Fruit fly (Drosophila melanogaster) whole organism, wandering third instar larva: Measurements from ENCODE around the gene CG1647.
A peak's percentile ranks its signal among the peaks of the same experiment; 100 is the strongest.

Source experiments
- Abd-B ChIP-seq: fragments of >200 bp; optimal IDR thresholded peaks from 2 replicates; lab custom pipeline; 2017; ENCODE audit warnings: missing biosample characterization, missing genetic modification characterization
- CG32264 ChIP-seq: fragments of 200-800 bp; sonication (Bioruptor generic); optimal IDR thresholded peaks from 2 replicates; lab custom pipeline; 2016; ENCODE audit warnings: missing biosample characterization, missing genetic modification characterization
- CG9705 ChIP-seq: fragments of 200-800 bp; sonication (Bioruptor generic); optimal IDR thresholded peaks from 2 replicates; lab custom pipeline; 2018; ENCODE audit warnings: missing biosample characterization, mild to moderate bottlenecking, missing genetic modification characterization
- Dif ChIP-seq: fragments of 200-275, 200-300 bp; sonication (Bioruptor generic); optimal IDR thresholded peaks from 2 replicates; lab custom pipeline; 2018; ENCODE audit warnings: missing biosample characterization, missing genetic modification characterization; ENCODE audit not compliant: partially characterized antibody
- GATAd ChIP-seq: sonication (Bioruptor generic); optimal IDR thresholded peaks from 2 replicates; lab custom pipeline; 2016; ENCODE audit warnings: missing biosample characterization, missing genetic modification characterization
- HLH106 ChIP-seq: fragments of 200-800 bp; optimal IDR thresholded peaks from 3 replicates; lab custom pipeline; 2019; ENCODE audit warnings: missing biosample characterization, mild to moderate bottlenecking, missing genetic modification characterization, moderate library complexity
- Hnf4 ChIP-seq: fragments of 200-800 bp; sonication (Bioruptor generic); optimal IDR thresholded peaks from 2 replicates; lab custom pipeline; 2016; ENCODE audit warnings: missing biosample characterization, mild to moderate bottlenecking, missing genetic modification characterization
- Hr78 ChIP-seq: fragments of >200 bp; optimal IDR thresholded peaks from 2 replicates; lab custom pipeline; 2017; ENCODE audit warnings: missing biosample characterization, missing genetic modification characterization
- Hr83 ChIP-seq: fragments of 200-300 bp; sonication (Bioruptor generic); optimal IDR thresholded peaks from 2 replicates; lab custom pipeline; 2016; ENCODE audit warnings: missing biosample characterization, mild to moderate bottlenecking, missing genetic modification characterization, moderate library complexity; ENCODE audit not compliant: poor library complexity, severe bottlenecking
- Mio ChIP-seq: sonication (Bioruptor generic); optimal IDR thresholded peaks from 2 replicates; lab custom pipeline; 2016; ENCODE audit warnings: missing biosample characterization, missing genetic modification characterization
- Myc ChIP-seq: fragments of >200 bp; optimal IDR thresholded peaks from 2 replicates; lab custom pipeline; 2017
- N ChIP-seq: fragments of >200 bp; optimal IDR thresholded peaks from 2 replicates; lab custom pipeline; 2018; ENCODE audit warnings: missing biosample characterization, missing external identifiers, missing genetic modification characterization
- OdsH ChIP-seq: fragments of 200-800 bp; sonication (Bioruptor generic); optimal IDR thresholded peaks from 2 replicates; lab custom pipeline; 2016; ENCODE audit warnings: missing biosample characterization, mild to moderate bottlenecking, missing genetic modification characterization
- Rel ChIP-seq, 2 experiments: fragments of 200-800 bp; sonication (Bioruptor generic) in 1 of 2; optimal IDR thresholded peaks; 2 replicates in 1 of 2; 3 replicates in 1 of 2; lab custom pipeline; 2016 to 2019; ENCODE audit warnings: mild to moderate bottlenecking in 2 of 2, missing biosample characterization in 2 of 2, missing genetic modification characterization in 2 of 2, moderate library complexity in 1 of 2
- Sp1 ChIP-seq: fragments of 200-800 bp; sonication (Bioruptor generic); optimal IDR thresholded peaks from 3 replicates; lab custom pipeline; 2019; ENCODE audit warnings: missing biosample characterization, mild to moderate bottlenecking, missing genetic modification characterization, moderate library complexity
- Vsx2 ChIP-seq: fragments of 200-300, 225-300 bp; sonication (Bioruptor generic); optimal IDR thresholded peaks from 2 replicates; lab custom pipeline; 2018; ENCODE audit warnings: missing biosample characterization, missing genetic modification characterization; ENCODE audit not compliant: partially characterized antibody
- br ChIP-seq: fragments of 200-800 bp; sonication (Bioruptor generic); optimal IDR thresholded peaks from 2 replicates; lab custom pipeline; 2016; ENCODE audit warnings: missing biosample characterization, missing genetic modification characterization
- dl ChIP-seq, 2 experiments: fragments of 175-275, 200-275 bp in 1 of 2; fragments of 200-275 bp in 1 of 2; sonication (Bioruptor generic); optimal IDR thresholded peaks; lab custom pipeline; 2018; ENCODE audit warnings: mild to moderate bottlenecking in 2 of 2, missing biosample characterization in 2 of 2, missing genetic modification characterization in 2 of 2, moderate library complexity in 2 of 2; ENCODE audit not compliant: partially characterized antibody in 2 of 2, insufficient read depth in 1 of 2
- dmrt93B ChIP-seq: fragments of 200-800 bp; sonication (Bioruptor generic); optimal IDR thresholded peaks from 2 replicates; lab custom pipeline; 2018; ENCODE audit warnings: missing biosample characterization, mild to moderate bottlenecking, missing genetic modification characterization
- dsf ChIP-seq: sonication (Bioruptor generic); optimal IDR thresholded peaks from 2 replicates; lab custom pipeline; 2016; ENCODE audit warnings: missing biosample characterization, missing genetic modification characterization, borderline replicate concordance
- ey ChIP-seq: fragments of 200-800 bp; sonication (Bioruptor generic); optimal IDR thresholded peaks from 2 replicates; lab custom pipeline; 2016; ENCODE audit warnings: missing biosample characterization, missing genetic modification characterization
- foxo ChIP-seq, 2 experiments: fragments of 200-800 bp; sonication (Bioruptor generic); optimal IDR thresholded peaks; 2 replicates in 1 of 2; 3 replicates in 1 of 2; lab custom pipeline; 2016 to 2017; ENCODE audit warnings: missing biosample characterization in 2 of 2, missing genetic modification characterization in 2 of 2
- fru ChIP-seq: fragments of 200-800 bp; sonication (Bioruptor generic); optimal IDR thresholded peaks from 3 replicates; lab custom pipeline; 2016; ENCODE audit warnings: missing biosample characterization, mild to moderate bottlenecking, missing genetic modification characterization
- h ChIP-seq: fragments of 200-800 bp; sonication (Bioruptor generic); optimal IDR thresholded peaks from 3 replicates; lab custom pipeline; 2016; ENCODE audit warnings: missing biosample characterization, mild to moderate bottlenecking, missing genetic modification characterization
- jim ChIP-seq: fragments of 175-275, 200-325 bp; sonication (Bioruptor generic); optimal IDR thresholded peaks from 2 replicates; lab custom pipeline; 2016; ENCODE audit warnings: missing biosample characterization, mild to moderate bottlenecking, missing genetic modification characterization
- lola ChIP-seq: fragments of >200 bp; optimal IDR thresholded peaks from 2 replicates; lab custom pipeline; 2017; ENCODE audit warnings: missing biosample characterization, missing genetic modification characterization
- pan ChIP-seq: fragments of >200 bp; optimal IDR thresholded peaks from 2 replicates; lab custom pipeline; 2017
- psq ChIP-seq: fragments of 200-800 bp; sonication (Bioruptor generic); optimal IDR thresholded peaks from 3 replicates; lab custom pipeline; 2017; ENCODE audit warnings: missing biosample characterization, mild to moderate bottlenecking, missing genetic modification characterization, moderate library complexity
- rgr ChIP-seq: fragments of 200-800 bp; sonication (Bioruptor generic); optimal IDR thresholded peaks from 3 replicates; lab custom pipeline; 2016; ENCODE audit warnings: missing biosample characterization, mild to moderate bottlenecking, missing genetic modification characterization
- sage ChIP-seq: fragments of 200-800 bp; sonication (Bioruptor generic); optimal IDR thresholded peaks from 2 replicates; lab custom pipeline; 2016; ENCODE audit warnings: missing biosample characterization, mild to moderate bottlenecking, missing genetic modification characterization
- tai ChIP-seq: sonication (Bioruptor generic); optimal IDR thresholded peaks from 2 replicates; lab custom pipeline; 2016; ENCODE audit warnings: missing biosample characterization, missing genetic modification characterization
- usp ChIP-seq: fragments of >200 bp; optimal IDR thresholded peaks from 2 replicates; lab custom pipeline; 2017; ENCODE audit warnings: missing biosample characterization, missing genetic modification characterization
- woc ChIP-seq: sonication (Bioruptor generic); optimal IDR thresholded peaks from 2 replicates; lab custom pipeline; 2016; ENCODE audit warnings: missing biosample characterization, mild to moderate bottlenecking, missing genetic modification characterization

CG1647 gene

DNA sequence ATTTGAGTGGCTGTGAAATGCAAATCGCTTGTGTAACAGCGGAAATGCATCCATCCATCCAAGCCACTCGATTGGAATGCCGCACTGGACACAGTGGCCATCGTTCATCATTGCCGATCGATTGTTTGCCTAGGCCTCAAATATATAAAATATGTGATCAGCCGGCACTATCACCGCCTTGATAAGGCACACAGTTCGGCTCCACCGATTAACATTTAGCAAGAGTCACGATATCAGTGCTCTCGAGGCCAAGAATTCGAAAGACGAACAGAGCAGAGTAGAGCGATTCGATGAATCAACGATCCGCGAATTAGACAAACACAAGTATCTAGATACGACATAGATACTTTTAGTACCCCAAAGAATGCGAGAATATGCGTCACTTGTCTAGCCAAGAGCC lies 22.4 kb downstream of the CG1647 start:
- TF ChIP-seq Dif: no peak
- no peak for TF ChIP-seq fru (GFP tag; lab: Kevin White, UChicago)
- TF ChIP-seq GATAd (GFP tag; lab: Kevin White, UChicago): no peak
- no peak for TF ChIP-seq dmrt93B (GFP tag; lab: Kevin White, UChicago)
- no peak for TF ChIP-seq dl (GFP tag; optimal IDR thresholded peaks at IDR 0.05; lab: Kevin White, UChicago; ENCODE audit: insufficient read depth in 1 of 2, partially characterized antibody in 2 of 2)
- TF ChIP-seq woc (GFP tag; lab: Kevin White, UChicago): no peak
- no peak for TF ChIP-seq foxo (GFP tag; optimal IDR thresholded peaks at IDR 0.05; lab: Kevin White, UChicago)
- TF ChIP-seq dsf (GFP tag; lab: Kevin White, UChicago): no peak
- no peak for TF ChIP-seq h
- TF ChIP-seq Mio: no peak
- TF ChIP-seq Hnf4: no peak

DNA sequence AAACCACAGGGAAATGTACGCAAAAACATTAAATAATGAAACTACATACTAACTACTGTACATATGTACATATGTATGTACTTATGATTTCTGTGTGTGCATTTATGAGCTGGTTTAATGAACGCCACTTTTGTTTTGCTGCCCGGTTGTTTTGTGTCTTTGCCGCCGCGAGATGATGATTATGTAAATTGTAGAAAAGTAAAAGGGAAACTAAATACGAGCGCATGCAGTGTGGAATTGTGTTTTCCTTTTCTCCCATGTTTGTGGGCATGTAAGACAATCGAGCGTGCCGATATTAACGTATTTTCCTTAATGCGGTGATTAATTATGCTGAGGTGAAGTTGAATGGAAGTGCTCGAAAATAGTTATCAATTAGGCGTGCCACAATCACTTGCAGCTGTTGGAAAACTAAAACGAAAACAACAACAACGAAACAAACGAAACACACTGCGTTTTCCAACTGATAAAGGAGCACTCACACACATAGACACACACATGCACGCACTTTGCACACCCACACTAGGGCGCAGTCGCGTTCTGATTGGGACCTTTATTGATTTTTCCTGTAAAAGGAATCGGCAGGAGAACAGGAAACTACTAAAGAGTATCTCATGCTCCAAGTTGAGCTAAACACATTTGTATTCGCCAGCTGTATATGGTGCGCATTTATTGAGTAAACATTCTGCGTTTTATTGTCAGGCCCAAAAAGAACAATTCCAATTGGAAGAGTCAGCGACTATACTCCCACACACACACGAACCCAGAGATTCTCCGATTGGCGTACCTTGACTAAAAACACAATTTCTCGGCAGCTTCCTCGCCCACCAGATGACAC lies 24.0 kb downstream of the CG1647 start:
- TF ChIP-seq tai (GFP tag; lab: Kevin White, UChicago): no peak
- TF ChIP-seq Abd-B (GFP tag; lab: Kevin White, UChicago): no peak
- TF ChIP-seq Rel (GFP tag; optimal IDR thresholded peaks at IDR 0.05; lab: Kevin White, UChicago): no peak
- TF ChIP-seq Rel (tag; optimal IDR thresholded peaks at IDR 0.05; lab: Kevin White, UChicago): no peak
- no peak for TF ChIP-seq Vsx2 (GFP tag; lab: Kevin White, UChicago)
- no peak for TF ChIP-seq psq (GFP tag; lab: Kevin White, UChicago)
- no peak for TF ChIP-seq N
- no peak for TF ChIP-seq foxo (GFP tag; optimal IDR thresholded peaks at IDR 0.05; lab: Kevin White, UChicago)
- TF ChIP-seq sage (GFP tag; lab: Kevin White, UChicago): no peak
- no peak for TF ChIP-seq dmrt93B (GFP tag; lab: Kevin White, UChicago)
- TF ChIP-seq Dif: no peak
- no peak for TF ChIP-seq pan (lab: Kevin White, UChicago)
- TF ChIP-seq ey: no peak
- no peak for TF ChIP-seq woc (GFP tag; lab: Kevin White, UChicago)
- no peak for TF ChIP-seq usp (GFP tag; lab: Kevin White, UChicago)
- TF ChIP-seq lola (GFP tag; lab: Kevin White, UChicago): no peak
- no peak for TF ChIP-seq Myc (lab: Kevin White, UChicago)

DNA sequence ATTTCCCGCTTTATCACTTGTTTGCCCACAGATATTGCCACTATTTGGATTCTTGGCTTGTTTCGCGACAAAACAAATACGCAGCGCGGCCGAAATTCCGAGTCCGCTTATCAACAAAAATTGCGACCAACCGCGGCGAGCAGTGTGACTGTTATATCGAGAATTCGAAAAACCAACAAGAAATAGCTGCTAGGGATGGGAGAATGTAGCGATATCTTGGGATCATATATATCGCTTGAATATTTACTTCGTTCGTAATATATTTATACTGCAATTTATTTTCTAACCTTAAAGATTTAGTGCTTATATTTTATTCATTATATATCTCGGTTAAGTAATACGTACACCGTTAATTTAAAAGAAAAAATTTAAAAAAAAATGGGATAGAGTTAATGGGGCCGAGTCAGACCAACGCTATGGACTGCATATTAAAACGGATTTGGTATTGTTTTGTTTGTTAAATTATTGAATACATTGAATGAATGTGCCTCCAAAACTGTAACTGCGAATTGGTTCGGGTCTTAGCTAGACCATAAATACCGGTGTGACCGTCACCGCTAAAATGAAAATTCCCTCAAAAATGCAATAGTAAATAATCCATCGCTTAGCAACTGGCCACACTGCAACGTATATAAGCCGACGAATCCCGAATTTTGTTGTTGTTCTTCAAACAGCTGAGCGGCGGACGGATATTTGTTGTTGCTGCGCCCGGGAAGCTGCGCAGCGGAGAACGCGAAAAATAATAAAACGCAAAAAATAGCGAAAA lies 24.8 kb downstream of the CG1647 start, which contains the start of the genes Apc and spg:
Gene Apc (minus strand): TSS at position 138 of the 766 bp plus-strand sequence.
Gene spg (plus strand): TSS at position 660 of the 766 bp plus-strand sequence.
- TF ChIP-seq tai (GFP tag; lab: Kevin White, UChicago) (no peak), ey (peak; percentile 14), N (no peak), CG32264 (GFP tag; lab: Kevin White, UChicago) (no peak), woc (GFP tag; lab: Kevin White, UChicago) (peak; percentile 16), HLH106 (tag; lab: Kevin White, UChicago) (peak; percentile 39), CG9705 (GFP tag; lab: Kevin White, UChicago) (no peak), Mio (no peak), psq (GFP tag; lab: Kevin White, UChicago) (peak; percentile 5), h (peak; percentile 48), sage (GFP tag; lab: Kevin White, UChicago) (peak; percentile 8), Hr83 (GFP tag; lab: Kevin White, UChicago) (peak; percentile 16), Dif (peak; percentile 18), br (GFP tag; lab: Kevin White, UChicago) (peak; percentile 50), jim (GFP tag; lab: Kevin White, UChicago) (peak; percentile 9), lola (GFP tag; lab: Kevin White, UChicago) (no peak), OdsH (GFP tag; lab: Kevin White, UChicago) (peak; percentile 47), Sp1 (GFP tag; lab: Kevin White, UChicago) (peak; percentile 41), fru (GFP tag; lab: Kevin White, UChicago) (peak; percentile 24), Hr78 (GFP tag; lab: Kevin White, UChicago) (no peak), rgr (peak; percentile 25), Myc (lab: Kevin White, UChicago) (peak; percentile 77), foxo (GFP tag; optimal IDR thresholded peaks at IDR 0.05; lab: Kevin White, UChicago) (peak in 1 of 2 experiments; percentile 4)
